Worm (Caenorhabditis elegans) whole organism, young adult: Measurements from ENCODE around the gene F17C11.12.

Experiments used
- B0261.1 ChIP-seq: sonication (generic microtip); optimal IDR thresholded peaks from 2 replicates; lab custom pipeline; 2016; ENCODE audit warnings: mild to moderate bottlenecking, missing genetic modification characterization, moderate library complexity, missing compliant biosample characterization
- D2030.7 ChIP-seq: fragments of 200-800 bp; sonication (Bioruptor generic); IDR thresholded peaks from 2 replicates; pipeline ENCODE4 v1.3.6; 2022; ENCODE audit warnings: missing genetic modification reagents, missing genetic modification characterization, missing compliant biosample characterization
- F10E7.11 ChIP-seq: sonication (generic microtip); optimal IDR thresholded peaks from 2 replicates; lab custom pipeline; 2017; ENCODE audit warnings: mild to moderate bottlenecking, missing genetic modification characterization, moderate library complexity, missing compliant biosample characterization
- F23B12.7 ChIP-seq: sonication (generic microtip); optimal IDR thresholded peaks from 2 replicates; lab custom pipeline; 2017; ENCODE audit warnings: missing genetic modification characterization, mild to moderate bottlenecking, missing compliant biosample characterization, antibody characterized with exemption, moderate library complexity; ENCODE audit not compliant: insufficient read depth
- F33H1.4 ChIP-seq: fragments of 200-800 bp; sonication (Bioruptor generic); IDR thresholded peaks from 2 replicates; pipeline ENCODE4 v1.3.6; 2022; ENCODE audit warnings: missing genetic modification reagents, missing genetic modification characterization, missing compliant biosample characterization
- F39B2.1 ChIP-seq: fragments of 200-800 bp; sonication (Bioruptor generic); IDR thresholded peaks from 2 replicates; pipeline ENCODE4 v1.3.6; 2022; ENCODE audit warnings: missing genetic modification reagents, missing genetic modification characterization, missing compliant biosample characterization
- F55B11.4 ChIP-seq: sonication (generic microtip); optimal IDR thresholded peaks from 2 replicates; lab custom pipeline; 2016; ENCODE audit warnings: missing compliant biosample characterization, missing genetic modification characterization, borderline replicate concordance; ENCODE audit not compliant: insufficient read depth
- F57C9.4 ChIP-seq: sonication (generic microtip); optimal IDR thresholded peaks from 2 replicates; lab custom pipeline; 2017; ENCODE audit warnings: mild to moderate bottlenecking, missing genetic modification characterization, missing compliant biosample characterization
- Y53G8AR.9 ChIP-seq: fragments of 200-800 bp; sonication (Bioruptor generic); conservative IDR thresholded peaks from 2 replicates; pipeline ENCODE4 v1.3.6; 2022; ENCODE audit warnings: missing genetic modification reagents, missing genetic modification characterization, missing compliant biosample characterization
- Y67H2A.10 ChIP-seq: fragments of 200-800 bp; sonication (Bioruptor generic); conservative IDR thresholded peaks from 2 replicates; pipeline ENCODE4 v1.3.6; 2022; ENCODE audit warnings: missing genetic modification reagents, missing genetic modification characterization, missing compliant biosample characterization
- athp-1 ChIP-seq: sonication (generic microtip); optimal IDR thresholded peaks from 2 replicates; lab custom pipeline; 2017; ENCODE audit warnings: mild to moderate bottlenecking, missing genetic modification characterization, missing compliant biosample characterization
- bed-2 ChIP-seq: fragments of 200-800 bp; sonication (Bioruptor generic); IDR thresholded peaks from 2 replicates; pipeline ENCODE4 v1.3.6; 2022; ENCODE audit warnings: missing genetic modification reagents, missing genetic modification characterization, missing compliant biosample characterization
- ccch-3 ChIP-seq: fragments of 200-800 bp; sonication (Bioruptor generic); optimal IDR thresholded peaks from 2 replicates; lab custom pipeline; 2018; ENCODE audit warnings: mild to moderate bottlenecking, missing genetic modification characterization, missing compliant biosample characterization
- cebp-1 ChIP-seq, 2 experiments: fragments of 200-800 bp in 1 of 2; sonication (Bioruptor generic) in 1 of 2; sonication (generic microtip) in 1 of 2; IDR thresholded peaks in 1 of 2; optimal IDR thresholded peaks in 1 of 2; 2 replicates each; pipeline versions ENCODE4 v1.3.6 to Lab custom; 2017 to 2022; ENCODE audit warnings: missing compliant biosample characterization in 2 of 2, missing genetic modification characterization in 2 of 2, mild to moderate bottlenecking in 1 of 2, missing genetic modification reagents in 1 of 2, moderate library complexity in 1 of 2
- ceh-79 ChIP-seq: sonication (generic microtip); optimal IDR thresholded peaks from 2 replicates; lab custom pipeline; 2017; ENCODE audit warnings: mild to moderate bottlenecking, missing genetic modification characterization, missing compliant biosample characterization
- ceh-91 ChIP-seq: fragments of 200-800 bp; sonication (Bioruptor generic); IDR thresholded peaks from 2 replicates; pipeline ENCODE4 v1.3.6; 2022; ENCODE audit warnings: missing genetic modification reagents, missing genetic modification characterization, missing compliant biosample characterization
- chd-7 ChIP-seq: sonication (generic microtip); optimal IDR thresholded peaks from 2 replicates; lab custom pipeline; 2016; ENCODE audit warnings: mild to moderate bottlenecking, missing genetic modification characterization, moderate library complexity, missing compliant biosample characterization
- dpff-1 ChIP-seq: sonication (generic microtip); optimal IDR thresholded peaks from 2 replicates; lab custom pipeline; 2017; ENCODE audit warnings: mild to moderate bottlenecking, missing genetic modification characterization, missing compliant biosample characterization
- ekl-4 ChIP-seq: fragments of 200-800 bp; sonication (Bioruptor generic); IDR thresholded peaks from 2 replicates; pipeline ENCODE4 v1.3.6; 2022; ENCODE audit warnings: missing genetic modification reagents, missing genetic modification characterization, missing compliant biosample characterization
- hlh-12 ChIP-seq: sonication (generic microtip); optimal IDR thresholded peaks from 2 replicates; lab custom pipeline; 2016; ENCODE audit warnings: missing genetic modification characterization, missing compliant biosample characterization
- hlh-26 ChIP-seq: fragments of 200-800 bp; sonication (Bioruptor generic); conservative IDR thresholded peaks from 2 replicates; pipeline ENCODE4 v1.3.6; 2022; ENCODE audit warnings: missing genetic modification reagents, missing genetic modification characterization, missing compliant biosample characterization
- hrde-1 ChIP-seq: sonication (generic microtip); optimal IDR thresholded peaks from 2 replicates; lab custom pipeline; 2016; ENCODE audit warnings: missing genetic modification characterization, mild to moderate bottlenecking, missing compliant biosample characterization, moderate library complexity, missing genotype, missing genetic modification reagents, borderline replicate concordance
- let-526 ChIP-seq: fragments of 200-800 bp; sonication (Bioruptor generic); IDR thresholded peaks from 2 replicates; pipeline ENCODE4 v1.3.6; 2022; ENCODE audit warnings: missing genetic modification reagents, missing genetic modification characterization, missing compliant biosample characterization
- let-607 ChIP-seq, 2 experiments: fragments of 200-800 bp in 1 of 2; sonication (Bioruptor generic) in 1 of 2; sonication (generic microtip) in 1 of 2; optimal IDR thresholded peaks; 2 replicates each; lab custom pipeline; 2016 to 2018; ENCODE audit warnings: mild to moderate bottlenecking in 2 of 2, missing compliant biosample characterization in 2 of 2, missing genetic modification characterization in 2 of 2, moderate library complexity in 2 of 2, missing genotype in 1 of 2
- lin-54 ChIP-seq: fragments of 200-800 bp; sonication (Bioruptor generic); optimal IDR thresholded peaks from 2 replicates; lab custom pipeline; 2018; ENCODE audit warnings: mild to moderate bottlenecking, missing genetic modification characterization, missing compliant biosample characterization
- lir-1 ChIP-seq: fragments of 200-800 bp; sonication (Bioruptor generic); conservative IDR thresholded peaks from 2 replicates; pipeline ENCODE4 v1.3.6; 2022; ENCODE audit warnings: missing genetic modification reagents, missing genetic modification characterization, missing compliant biosample characterization
- madf-10 ChIP-seq: sonication (generic microtip); optimal IDR thresholded peaks from 2 replicates; lab custom pipeline; 2016; ENCODE audit warnings: mild to moderate bottlenecking, missing genetic modification characterization, missing compliant biosample characterization
- madf-8 ChIP-seq: fragments of 200-800 bp; sonication (Bioruptor generic); conservative IDR thresholded peaks from 2 replicates; pipeline ENCODE4 v1.3.6; 2022; ENCODE audit warnings: missing genetic modification reagents, missing genetic modification characterization, missing compliant biosample characterization
- mcd-1 ChIP-seq: fragments of 200-800 bp; sonication (Bioruptor generic); IDR thresholded peaks from 2 replicates; pipeline ENCODE4 v1.3.6; 2022; ENCODE audit warnings: missing genetic modification reagents, missing genetic modification characterization, missing compliant biosample characterization
- mel-28 ChIP-seq: sonication (generic microtip); optimal IDR thresholded peaks from 2 replicates; lab custom pipeline; 2016; ENCODE audit warnings: borderline replicate concordance, mild to moderate bottlenecking, missing genetic modification characterization, missing compliant biosample characterization
- nfya-2 ChIP-seq: fragments of 200-800 bp; sonication (Bioruptor generic); IDR thresholded peaks from 2 replicates; pipeline ENCODE4 v1.3.6; 2022; ENCODE audit warnings: missing genetic modification reagents, missing genetic modification characterization, missing compliant biosample characterization
- nhr-27 ChIP-seq: fragments of 200-800 bp; sonication (Bioruptor generic); optimal IDR thresholded peaks from 2 replicates; lab custom pipeline; 2018; ENCODE audit warnings: mild to moderate bottlenecking, missing genetic modification characterization, moderate library complexity, missing compliant biosample characterization
- pha-4 ChIP-seq: fragments of 150-350 bp; sonication (generic microtip); optimal IDR thresholded peaks from 2 replicates; lab custom pipeline; 2014; ENCODE audit warnings: missing biosample characterization, missing genetic modification reagents, missing genetic modification characterization
- rec-8 ChIP-seq, 2 experiments: sonication (generic microtip); optimal IDR thresholded peaks; 2 replicates each; lab custom pipeline; 2016; ENCODE audit warnings: mild to moderate bottlenecking in 2 of 2, missing genetic modification characterization in 2 of 2, missing genetic modification reagents in 2 of 2, missing genotype in 2 of 2, missing biosample characterization in 1 of 2, missing compliant biosample characterization in 1 of 2, moderate library complexity in 1 of 2
- repo-1 ChIP-seq: sonication (generic microtip); optimal IDR thresholded peaks from 2 replicates; lab custom pipeline; 2017; ENCODE audit warnings: mild to moderate bottlenecking, missing genetic modification characterization, missing compliant biosample characterization
- sdz-38 ChIP-seq: sonication (generic microtip); optimal IDR thresholded peaks from 2 replicates; lab custom pipeline; 2016; ENCODE audit warnings: missing genotype, missing genetic modification characterization, missing compliant biosample characterization
- sea-2 ChIP-seq: fragments of 200-800 bp; sonication (Bioruptor generic); IDR thresholded peaks from 2 replicates; pipeline ENCODE4 v1.3.6; 2022; ENCODE audit warnings: missing genetic modification characterization, missing compliant biosample characterization
- snpc-1.1 ChIP-seq: sonication (generic microtip); optimal IDR thresholded peaks from 2 replicates; lab custom pipeline; 2017; ENCODE audit warnings: missing genetic modification characterization, mild to moderate bottlenecking, missing compliant biosample characterization, antibody characterized with exemption, moderate library complexity, missing genotype, missing genetic modification reagents; ENCODE audit not compliant: insufficient read depth
- snpc-3.4 ChIP-seq: sonication (generic microtip); optimal IDR thresholded peaks from 2 replicates; lab custom pipeline; 2017; ENCODE audit warnings: missing genetic modification characterization, mild to moderate bottlenecking, missing compliant biosample characterization, antibody characterized with exemption, moderate library complexity, missing genotype, missing genetic modification reagents
- somi-1 ChIP-seq: fragments of 200-800 bp; sonication (Bioruptor generic); optimal IDR thresholded peaks from 2 replicates; lab custom pipeline; 2018; ENCODE audit warnings: mild to moderate bottlenecking, missing genetic modification characterization, missing compliant biosample characterization
- tbp1 ChIP-seq: fragments of 200-800 bp; sonication (Bioruptor generic); optimal IDR thresholded peaks from 2 replicates; lab custom pipeline; 2018; ENCODE audit warnings: mild to moderate bottlenecking, missing genetic modification characterization, missing compliant biosample characterization
- ztf-18 ChIP-seq: sonication (generic microtip); optimal IDR thresholded peaks from 2 replicates; lab custom pipeline; 2016; ENCODE audit warnings: missing genotype, mild to moderate bottlenecking, missing genetic modification characterization, missing compliant biosample characterization
- ztf-28 ChIP-seq: fragments of 200-800 bp; sonication (Bioruptor generic); IDR thresholded peaks from 2 replicates; pipeline ENCODE4 v1.3.6; 2022; ENCODE audit warnings: missing genetic modification reagents, missing genetic modification characterization, missing compliant biosample characterization

The F17C11.12 gene

DNA sequence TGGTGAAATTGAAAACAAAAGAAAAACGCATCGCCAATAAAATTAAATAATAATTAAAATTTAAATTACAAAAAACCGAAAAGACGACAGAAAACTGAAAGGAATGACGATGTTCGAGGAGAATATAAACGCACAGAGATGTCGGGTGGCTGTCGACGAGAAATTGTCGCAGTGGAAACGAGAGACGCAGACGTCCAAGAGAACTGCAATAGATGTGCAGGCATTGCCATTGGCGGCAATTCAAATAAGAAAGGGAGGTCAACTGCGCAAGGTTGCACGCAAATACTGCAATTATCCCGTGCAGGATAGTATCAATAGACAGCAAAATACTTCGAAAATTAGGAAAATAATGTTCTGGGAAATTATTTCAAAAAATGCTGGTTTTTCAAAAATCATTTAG lies 39.5 kb downstream of the F17C11.12 start (continued):
- peak; percentile 84 for TF ChIP-seq dpff-1
- TF ChIP-seq sdz-38 (tag; lab: Kevin White, UChicago), result no peak
- peak; percentile 90 for TF ChIP-seq lir-1 (GFP tag; lab: Robert Waterston, UW)
- TF ChIP-seq ccch-3, result peak; percentile 79
- peak; percentile 85 for TF ChIP-seq ztf-18 (tag; lab: Kevin White, UChicago)
- TF ChIP-seq ceh-79, result peak; percentile 91
- peak; percentile 89 for TF ChIP-seq F23B12.7 (tag; lab: Kevin White, UChicago)
- peak; percentile 95 for TF ChIP-seq D2030.7 (GFP tag; lab: Robert Waterston, UW)
- peak; percentile 73 to 77 for TF ChIP-seq rec-8 (tag; optimal IDR thresholded peaks at IDR 0.05; lab: Kevin White, UChicago)
- peak; percentile 98 for TF ChIP-seq mcd-1 (GFP tag; lab: Robert Waterston, UW)
- peak; percentile 88 for TF ChIP-seq hrde-1 (tag; lab: Kevin White, UChicago)
- peak; percentile 82 for TF ChIP-seq F57C9.4
- TF ChIP-seq let-607 (tag; optimal IDR thresholded peaks at IDR 0.05; lab: Kevin White, UChicago), result peak; percentile 100
- no peak for TF ChIP-seq F55B11.4 (tag; lab: Kevin White, UChicago)
- TF ChIP-seq ztf-28 (GFP tag; lab: Robert Waterston, UW), result peak; percentile 93
- peak; percentile 98 for TF ChIP-seq Y53G8AR.9 (GFP tag; lab: Robert Waterston, UW)
- TF ChIP-seq bed-2, result peak; percentile 81; the same call in 1 of the 2 replicates
- peak; percentile 93 for TF ChIP-seq repo-1 (tag; lab: Kevin White, UChicago)
- peak; percentile 95 for TF ChIP-seq ceh-91
- peak; percentile 95 for TF ChIP-seq madf-10 (tag; lab: Kevin White, UChicago)
- peak; percentile 95 for TF ChIP-seq let-526
- TF ChIP-seq pha-4 (tag; lab: Kevin White, UChicago), result peak; percentile 99
- TF ChIP-seq F33H1.4 (GFP tag; lab: Robert Waterston, UW), result peak; percentile 88
- peak; percentile 97 for TF ChIP-seq chd-7 (tag; lab: Kevin White, UChicago)
- peak; percentile 79 for TF ChIP-seq tbp1 (GFP tag; lab: Kevin White, UChicago)
- no peak for TF ChIP-seq hlh-26 (GFP tag; lab: Robert Waterston, UW)
- peak; percentile 97 for TF ChIP-seq ekl-4 (GFP tag; lab: Robert Waterston, UW)
- TF ChIP-seq B0261.1 (tag; lab: Kevin White, UChicago), result peak; percentile 33
- peak; percentile 81 for TF ChIP-seq snpc-1.1 (tag; lab: Kevin White, UChicago)
- TF ChIP-seq, all 124 proteins: peak for 110

DNA sequence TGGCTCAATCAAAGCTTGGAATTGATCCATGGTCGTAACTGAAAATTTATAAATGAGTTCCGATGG lies 39.8 kb downstream of the F17C11.12 start, which contains the start of gene sec-61.G:
TSS of gene sec-61.G (minus strand) at position 38 of the 66 bp plus-strand sequence.
- TF ChIP-seq nhr-27 (tag; lab: Kevin White, UChicago) (no peak), nfya-2 (GFP tag; lab: Robert Waterston, UW) (no peak), chd-7 (tag; lab: Kevin White, UChicago) (no peak), Y67H2A.10 (no peak), sea-2 (no peak), somi-1 (GFP tag; lab: Kevin White, UChicago) (no peak), lir-1 (GFP tag; lab: Robert Waterston, UW) (no peak), snpc-3.4 (tag; lab: Kevin White, UChicago) (no peak), cebp-1 (GFP tag; IDR thresholded peaks at IDR 0.05; lab: Robert Waterston, UW) (no peak), cebp-1 (tag; optimal IDR thresholded peaks at IDR 0.05; lab: Kevin White, UChicago) (no peak), hlh-12 (tag; lab: Kevin White, UChicago) (no peak), F10E7.11 (tag; lab: Kevin White, UChicago) (no peak), mel-28 (tag; lab: Kevin White, UChicago) (no peak), lin-54 (GFP tag; lab: Kevin White, UChicago) (no peak), hrde-1 (tag; lab: Kevin White, UChicago) (no peak), athp-1 (tag; lab: Kevin White, UChicago) (no peak), F39B2.1 (GFP tag; lab: Robert Waterston, UW) (no peak), ztf-28 (GFP tag; lab: Robert Waterston, UW) (no peak), madf-8 (no peak)
- TF ChIP-seq, all 124 proteins: peak for 0
